Worm (Caenorhabditis elegans) whole organism, L4/young adult: Measurements from ENCODE around the gene B0361.4.

ENCODE experiments used
- W03F9.2 ChIP-seq: fragments of 150-350 bp; optimal IDR thresholded peaks from 2 replicates; lab custom pipeline; 2014; ENCODE audit warnings: missing biosample characterization, missing genetic modification characterization
- dao-5 ChIP-seq: sonication (generic microtip); optimal IDR thresholded peaks from 2 replicates; lab custom pipeline; 2016; ENCODE audit warnings: missing genotype, missing genetic modification characterization, moderate library complexity, missing compliant biosample characterization
- him-1 ChIP-seq: sonication (generic microtip); optimal IDR thresholded peaks from 2 replicates; lab custom pipeline; 2016; ENCODE audit warnings: missing genotype, missing genetic modification reagents, missing genetic modification characterization, missing compliant biosample characterization

DNA sequence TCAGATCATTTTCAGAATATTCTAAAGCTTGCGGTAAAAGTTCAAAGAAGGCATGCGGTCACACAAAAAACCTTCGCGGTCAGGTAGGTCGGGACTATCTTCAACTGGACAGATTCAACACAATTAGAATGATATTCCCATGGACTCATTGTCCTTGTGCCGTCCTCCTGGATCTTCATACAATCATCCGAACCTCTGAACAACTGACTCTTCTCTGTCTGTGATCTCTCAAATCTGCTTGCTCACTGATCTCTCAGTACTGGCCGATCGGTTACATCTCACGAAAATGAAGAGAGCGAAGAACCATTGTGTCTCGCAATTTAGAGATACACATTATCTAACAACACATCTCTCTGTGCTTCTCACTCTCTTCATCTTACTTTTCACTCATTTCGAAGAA lies 43.3 kb upstream of the B0361.4 start:
- TF ChIP-seq W03F9.2 (tag; lab: Kevin White, UChicago) (no peak), dao-5 (no peak), him-1 (no peak)
